Fruit fly (Drosophila melanogaster): Measurements from ENCODE around the gene CG3308.

Gene CG3308

dm6 chr3R:21296038-21296727, 22.6 kb upstream of the CG3308 start (continued):
- peak; percentile 32 for TF ChIP-seq MESR4 (GFP tag; optimal IDR thresholded peaks at IDR 0.05)
- TF ChIP-seq CG4707 (GFP tag; optimal IDR thresholded peaks at IDR 0.05) = peak; percentile 57
- no peak for TF ChIP-seq CG6791 (GFP tag; IDR thresholded peaks at IDR 0.05; ENCODE audit: partially characterized antibody)
- TF ChIP-seq disco-r (GFP tag; optimal IDR thresholded peaks at IDR 0.05) = no peak
- TF ChIP-seq Ets97D (GFP tag; optimal IDR thresholded peaks at IDR 0.05) = peak; percentile 79
- no peak for TF ChIP-seq pnt (GFP tag; optimal IDR thresholded peaks at IDR 0.05)
- TF ChIP-seq CG2202 (tag; optimal IDR thresholded peaks at IDR 0.05) = peak; percentile 74
- peak; percentile 53 for TF ChIP-seq salm (tag; optimal IDR thresholded peaks at IDR 0.05)
- no peak for TF ChIP-seq pum (GFP tag; optimal IDR thresholded peaks at IDR 0.05)
- TF ChIP-seq Rfx (GFP tag; IDR thresholded peaks at IDR 0.05) = no peak
- peak; percentile 40 for TF ChIP-seq bigmax (GFP tag; optimal IDR thresholded peaks at IDR 0.05)
- TF ChIP-seq Nf-YA (GFP tag; IDR thresholded peaks at IDR 0.05) = no peak
- peak; percentile 91 for TF ChIP-seq Ets65A (GFP tag)
- TF ChIP-seq CG2875 (GFP tag; optimal IDR thresholded peaks at IDR 0.05) = peak; percentile 8
- TF ChIP-seq tap (tag; optimal IDR thresholded peaks at IDR 0.05) = peak; percentile 91
- TF ChIP-seq B-H2 (GFP tag; optimal IDR thresholded peaks at IDR 0.05) = peak; percentile 81
- TF ChIP-seq luna (GFP tag; optimal IDR thresholded peaks at IDR 0.05) = peak; percentile 24
- no peak for TF ChIP-seq Dref (GFP tag; IDR thresholded peaks at IDR 0.05)
- no peak for TF ChIP-seq dati (GFP tag; IDR thresholded peaks at IDR 0.05)
- TF ChIP-seq CG14050 (GFP tag; IDR thresholded peaks at IDR 0.05) = no peak
- no peak for TF ChIP-seq Gsc (GFP tag; IDR thresholded peaks at IDR 0.05)
- TF ChIP-seq Doc3 (GFP tag; IDR thresholded peaks at IDR 0.05; ENCODE audit: partially characterized antibody) = no peak
- TF ChIP-seq bowl (GFP tag; IDR thresholded peaks at IDR 0.05) = no peak
- no peak for TF ChIP-seq NFAT (GFP tag; IDR thresholded peaks at IDR 0.05)
- peak; percentile 75 for TF ChIP-seq CG7987 (GFP tag; optimal IDR thresholded peaks at IDR 0.05)
- TF ChIP-seq Stat92E (GFP tag; optimal IDR thresholded peaks at IDR 0.05) = peak in 1 of 3 experiments; percentile 81
- peak; percentile 68 for TF ChIP-seq CG6683 (GFP tag; optimal IDR thresholded peaks at IDR 0.05)
- no peak for TF ChIP-seq CG9215 (GFP tag; IDR thresholded peaks at IDR 0.05)
- no peak for TF ChIP-seq Dip2 (GFP tag; IDR thresholded peaks at IDR 0.05)
- no peak for TF ChIP-seq ranshi (GFP tag; IDR thresholded peaks at IDR 0.05)
- TF ChIP-seq btn (GFP tag; optimal IDR thresholded peaks at IDR 0.05) = peak; percentile 33
- TF ChIP-seq Taf1 (GFP tag; IDR thresholded peaks at IDR 0.05) = no peak
- peak; percentile 29 for TF ChIP-seq cg (GFP tag; optimal IDR thresholded peaks at IDR 0.05)
- peak; percentile 100 for TF ChIP-seq CG2116 (GFP tag; optimal IDR thresholded peaks at IDR 0.05)
- peak; percentile 87 for TF ChIP-seq CG17568 (GFP tag; optimal IDR thresholded peaks at IDR 0.05)
- TF ChIP-seq CG31388 (GFP tag; optimal IDR thresholded peaks at IDR 0.05) = peak; percentile 9
- TF ChIP-seq sqz (GFP tag; optimal IDR thresholded peaks at IDR 0.05) = peak; percentile 90
- TF ChIP-seq Hr51 (GFP tag; optimal IDR thresholded peaks at IDR 0.05) = peak; percentile 73 to 90
- TF ChIP-seq CG6254 (GFP tag; optimal IDR thresholded peaks at IDR 0.05) = peak; percentile 84
- peak; percentile 85 for TF ChIP-seq CG13775 (GFP tag; optimal IDR thresholded peaks at IDR 0.05)
- TF ChIP-seq Doc2 (GFP tag; IDR thresholded peaks at IDR 0.05) = no peak
- peak; percentile 90 for TF ChIP-seq HmgZ (tag; optimal IDR thresholded peaks at IDR 0.05)
- peak; percentile 86 for TF ChIP-seq CG1233 (GFP tag; optimal IDR thresholded peaks at IDR 0.05)
- peak; percentile 91 for TF ChIP-seq CG7839 (tag; optimal IDR thresholded peaks at IDR 0.05)
- no peak for TF ChIP-seq CG17612 (GFP tag; IDR thresholded peaks at IDR 0.05)
- no peak for TF ChIP-seq CG6689 (GFP tag; IDR thresholded peaks at IDR 0.05)
- peak; percentile 88 for TF ChIP-seq odd (GFP tag; optimal IDR thresholded peaks at IDR 0.05)
- TF ChIP-seq CG18262 (tag; optimal IDR thresholded peaks at IDR 0.05) = peak; percentile 94
- peak; percentile 84 for TF ChIP-seq HLHmδ (GFP tag; optimal IDR thresholded peaks at IDR 0.05)
- TF ChIP-seq sna (GFP tag; IDR thresholded peaks at IDR 0.05; ENCODE audit: partially characterized antibody) = no peak
